Fruit fly (Drosophila melanogaster) whole organism, embryonic: ENCODE measurements around the gene Rbf.

Experiments used
- Awh ChIP-seq: fragments of 200-800 bp; sonication (Bioruptor generic); IDR thresholded peaks from 2 replicates; pipeline ENCODE4, ENCODE4 v1.3.6; 2022; ENCODE audit warnings: missing biosample characterization, missing genetic modification characterization
- CG10543 ChIP-seq: fragments of 200-800 bp; sonication (Bioruptor generic); optimal IDR thresholded peaks from 3 replicates; lab custom pipeline; 2017; ENCODE audit warnings: missing biosample characterization, mild to moderate bottlenecking, missing genetic modification characterization, moderate library complexity
- CG11504 ChIP-seq: fragments of 200-800 bp; sonication (Bioruptor generic); optimal IDR thresholded peaks from 3 replicates; lab custom pipeline; 2019; ENCODE audit warnings: missing biosample characterization, mild to moderate bottlenecking, missing genetic modification characterization, moderate library complexity
- CG12236 ChIP-seq: fragments of 200-800 bp; sonication (Bioruptor generic); optimal IDR thresholded peaks from 2 replicates; lab custom pipeline; 2016; ENCODE audit warnings: missing biosample characterization, missing genetic modification characterization
- CG12299 ChIP-seq: fragments of 200-800 bp; sonication (Bioruptor generic); optimal IDR thresholded peaks from 2 replicates; lab custom pipeline; 2018; ENCODE audit warnings: missing biosample characterization, mild to moderate bottlenecking, missing genetic modification characterization
- CG12769 ChIP-seq: fragments of 200-800 bp; sonication (Bioruptor generic); optimal IDR thresholded peaks from 2 replicates; lab custom pipeline; 2019; ENCODE audit warnings: missing biosample characterization, mild to moderate bottlenecking, missing genetic modification characterization, moderate library complexity
- CG14860 ChIP-seq: fragments of 200-800 bp; sonication (Bioruptor generic); IDR thresholded peaks from 3 replicates; pipeline ENCODE4 v1.3.6; 2022; ENCODE audit warnings: missing biosample characterization, missing genetic modification characterization; ENCODE audit not compliant: partially characterized antibody
- CG1529 ChIP-seq: fragments of 200-800 bp; sonication (Bioruptor generic); optimal IDR thresholded peaks from 3 replicates; lab custom pipeline; 2018; ENCODE audit warnings: missing biosample characterization, missing genetic modification characterization
- CG15479 ChIP-seq: fragments of 200-800 bp; sonication (Bioruptor generic); optimal IDR thresholded peaks from 3 replicates; lab custom pipeline; 2019; ENCODE audit warnings: missing biosample characterization, mild to moderate bottlenecking, missing genetic modification characterization, moderate library complexity
- CG15514 ChIP-seq: fragments of 200-800 bp; sonication (Bioruptor generic); optimal IDR thresholded peaks from 3 replicates; lab custom pipeline; 2017; ENCODE audit warnings: missing biosample characterization, missing genetic modification characterization, mild to moderate bottlenecking, moderate library complexity, missing genetic modification reagents
- CG1602 ChIP-seq: fragments of 200-800 bp; sonication (Bioruptor generic); optimal IDR thresholded peaks from 3 replicates; lab custom pipeline; 2016; ENCODE audit warnings: missing biosample characterization, missing genetic modification characterization
- CG16815 ChIP-seq: fragments of 200-800 bp; sonication (Bioruptor generic); optimal IDR thresholded peaks from 3 replicates; lab custom pipeline; 2017; ENCODE audit warnings: missing biosample characterization, mild to moderate bottlenecking, missing genetic modification characterization
- CG17328 ChIP-seq: fragments of 200-800 bp; sonication (Bioruptor generic); IDR thresholded peaks from 2 replicates; pipeline ENCODE4 v1.3.6; 2022; ENCODE audit warnings: missing biosample characterization, missing genetic modification characterization
- CG17361 ChIP-seq: fragments of 200-800 bp; sonication (Bioruptor generic); IDR thresholded peaks from 3 replicates; pipeline ENCODE4 v1.3.6; 2022; ENCODE audit warnings: missing biosample characterization, missing genetic modification characterization
- CG18619 ChIP-seq: fragments of 200-800 bp; sonication (Bioruptor generic); optimal IDR thresholded peaks from 3 replicates; lab custom pipeline; 2017; ENCODE audit warnings: missing biosample characterization, mild to moderate bottlenecking, missing genetic modification characterization
- CG2116 ChIP-seq: fragments of 200-800 bp; sonication (Bioruptor generic); optimal IDR thresholded peaks from 3 replicates; lab custom pipeline; 2018; ENCODE audit warnings: missing biosample characterization, mild to moderate bottlenecking, missing genetic modification characterization
- CG32532 ChIP-seq: fragments of 200-800 bp; sonication (Bioruptor generic); IDR thresholded peaks from 2 replicates; pipeline ENCODE4 v1.3.6; 2022; ENCODE audit warnings: missing biosample characterization, missing genetic modification characterization
- CG3726 ChIP-seq: fragments of 200-800 bp; sonication (Bioruptor generic); IDR thresholded peaks from 3 replicates; pipeline ENCODE4, ENCODE4 v1.3.6; 2022; ENCODE audit warnings: missing biosample characterization, missing genetic modification characterization
- CG4424 ChIP-seq: fragments of 200-800 bp; sonication (Bioruptor generic); optimal IDR thresholded peaks from 3 replicates; lab custom pipeline; 2016; ENCODE audit warnings: missing biosample characterization, missing genetic modification characterization
- CG6683 ChIP-seq: fragments of 200-800 bp; sonication (Bioruptor generic); optimal IDR thresholded peaks from 2 replicates; lab custom pipeline; 2017; ENCODE audit warnings: missing biosample characterization, mild to moderate bottlenecking, missing genetic modification characterization, missing genetic modification reagents
- CG9215 ChIP-seq: fragments of 200-800 bp; sonication (Bioruptor generic); IDR thresholded peaks from 2 replicates; pipeline ENCODE4 v1.3.6; 2022; ENCODE audit warnings: missing biosample characterization, missing genetic modification characterization
- CG9876 ChIP-seq: fragments of 200-800 bp; sonication (Bioruptor generic); optimal IDR thresholded peaks from 2 replicates; lab custom pipeline; 2016; ENCODE audit warnings: missing biosample characterization, missing genetic modification characterization
- Eip74EF ChIP-seq, 2 experiments: fragments of 200-800 bp in 1 of 2; fragments of >200 bp in 1 of 2; sonication (Bioruptor generic) in 1 of 2; optimal IDR thresholded peaks; 2 replicates each; lab custom pipeline; 2017 to 2019; ENCODE audit warnings: missing biosample characterization in 2 of 2, missing genetic modification characterization in 2 of 2, mild to moderate bottlenecking in 1 of 2, moderate library complexity in 1 of 2
- MBD-R2 ChIP-seq: fragments of 200-800 bp; sonication (Bioruptor generic); IDR thresholded peaks from 2 replicates; pipeline ENCODE4 v1.3.6; 2022; ENCODE audit warnings: missing biosample characterization, missing genetic modification characterization
- Myb ChIP-seq: fragments of 200-800 bp; sonication (Bioruptor generic); optimal IDR thresholded peaks from 2 replicates; lab custom pipeline; 2016; ENCODE audit warnings: missing biosample characterization, missing genetic modification characterization
- NFAT ChIP-seq: fragments of 200-800 bp; sonication (Bioruptor generic); IDR thresholded peaks from 2 replicates; pipeline ENCODE4 v1.3.6; 2022; ENCODE audit warnings: missing biosample characterization, missing genetic modification characterization
- Side ChIP-seq: fragments of 200-800 bp; sonication (Bioruptor generic); optimal IDR thresholded peaks from 2 replicates; lab custom pipeline; 2016; ENCODE audit warnings: missing biosample characterization, missing genetic modification characterization
- Sox100B ChIP-seq: fragments of 200-800 bp; sonication (Bioruptor generic); optimal IDR thresholded peaks from 3 replicates; lab custom pipeline; 2018; ENCODE audit warnings: missing biosample characterization, mild to moderate bottlenecking, missing genetic modification characterization
- Sry-δ ChIP-seq: fragments of 200-800 bp; sonication (Bioruptor generic); optimal IDR thresholded peaks from 2 replicates; lab custom pipeline; 2016; ENCODE audit warnings: missing biosample characterization, missing genetic modification characterization
- TFAM ChIP-seq: fragments of 200-800 bp; sonication (Bioruptor generic); optimal IDR thresholded peaks from 2 replicates; lab custom pipeline; 2017; ENCODE audit warnings: missing biosample characterization, missing genetic modification characterization, inconsistent platforms
- Xrp1 ChIP-seq: fragments of 200-800 bp; sonication (Bioruptor generic); IDR thresholded peaks from 2 replicates; pipeline ENCODE4 v1.3.6; 2022; ENCODE audit warnings: missing biosample characterization, missing genetic modification characterization
- ab ChIP-seq: fragments of 200-800 bp; sonication (Bioruptor generic); optimal IDR thresholded peaks from 2 replicates; lab custom pipeline; 2016; ENCODE audit warnings: missing biosample characterization, missing genetic modification characterization
- ara ChIP-seq: fragments of 200-800 bp; sonication (Bioruptor generic); IDR thresholded peaks from 2 replicates; pipeline ENCODE4 v1.3.6; 2022; ENCODE audit warnings: missing biosample characterization, missing genetic modification characterization
- croc ChIP-seq: fragments of 200-800 bp; sonication (Bioruptor generic); conservative IDR thresholded peaks from 3 replicates; pipeline ENCODE4 v1.3.6; 2022; ENCODE audit warnings: missing biosample characterization, missing genetic modification characterization
- dmrt11E ChIP-seq: fragments of 200-800 bp; sonication (Bioruptor generic); optimal IDR thresholded peaks from 3 replicates; lab custom pipeline; 2018; ENCODE audit warnings: missing biosample characterization, mild to moderate bottlenecking, missing genetic modification characterization, moderate library complexity
- dmrt99B ChIP-seq: fragments of 200-800 bp; sonication (Bioruptor generic); optimal IDR thresholded peaks from 2 replicates; lab custom pipeline; 2018; ENCODE audit warnings: missing biosample characterization, mild to moderate bottlenecking, missing genetic modification characterization, moderate library complexity
- eyg ChIP-seq: fragments of 200-800 bp; sonication (Bioruptor generic); optimal IDR thresholded peaks from 3 replicates; lab custom pipeline; 2016; ENCODE audit warnings: missing biosample characterization, missing genetic modification characterization
- hbn ChIP-seq: fragments of 200-800 bp; sonication (Bioruptor generic); IDR thresholded peaks from 2 replicates; pipeline ENCODE4 v1.3.6; 2022; ENCODE audit warnings: missing biosample characterization, missing genetic modification characterization; ENCODE audit not compliant: partially characterized antibody
- ind ChIP-seq: fragments of 200-800 bp; sonication (Bioruptor generic); optimal IDR thresholded peaks from 3 replicates; lab custom pipeline; 2016; ENCODE audit warnings: missing biosample characterization, missing genetic modification characterization
- inv ChIP-seq: fragments of 200-800 bp; sonication (Bioruptor generic); IDR thresholded peaks from 2 replicates; pipeline ENCODE4 v1.3.6; 2022; ENCODE audit warnings: missing biosample characterization, missing genetic modification characterization; ENCODE audit not compliant: partially characterized antibody
- kni ChIP-seq: fragments of 200-800 bp; sonication (Bioruptor generic); optimal IDR thresholded peaks from 3 replicates; lab custom pipeline; 2017; ENCODE audit warnings: mild to moderate bottlenecking, missing biosample characterization, missing genetic modification reagents, missing genetic modification characterization
- lov ChIP-seq, 2 experiments: fragments of 200-800 bp in 1 of 2; fragments of >200 bp in 1 of 2; sonication (Bioruptor generic) in 1 of 2; IDR thresholded peaks in 1 of 2; optimal IDR thresholded peaks in 1 of 2; 2 replicates in 1 of 2; 3 replicates in 1 of 2; pipeline versions ENCODE4 v1.3.6 to Lab custom; 2017 to 2022; ENCODE audit warnings: missing biosample characterization in 1 of 2, missing genetic modification characterization in 1 of 2
- maf-S ChIP-seq: fragments of 200-800 bp; sonication (Bioruptor generic); optimal IDR thresholded peaks from 2 replicates; lab custom pipeline; 2016; ENCODE audit warnings: missing biosample characterization, missing genetic modification characterization
- odd ChIP-seq: fragments of 200-800 bp; sonication (Bioruptor generic); optimal IDR thresholded peaks from 2 replicates; lab custom pipeline; 2017; ENCODE audit warnings: missing biosample characterization, mild to moderate bottlenecking, missing genetic modification characterization
- p53 ChIP-seq: fragments of 200-800 bp; sonication (Bioruptor generic); optimal IDR thresholded peaks from 2 replicates; lab custom pipeline; 2016; ENCODE audit warnings: missing biosample characterization, missing genetic modification characterization
- schlank ChIP-seq: fragments of 200-800 bp; sonication (Bioruptor generic); optimal IDR thresholded peaks from 2 replicates; lab custom pipeline; 2018; ENCODE audit warnings: missing biosample characterization, mild to moderate bottlenecking, missing genetic modification characterization
- slbo ChIP-seq: fragments of 200-800 bp; sonication (Bioruptor generic); IDR thresholded peaks from 2 replicates; pipeline ENCODE4 v1.3.6; 2022; ENCODE audit warnings: missing biosample characterization, missing genetic modification characterization
- slou ChIP-seq: fragments of 200-800 bp; sonication (Bioruptor generic); optimal IDR thresholded peaks from 3 replicates; lab custom pipeline; 2016; ENCODE audit warnings: missing biosample characterization, missing genetic modification characterization
- ssp ChIP-seq: fragments of 200-800 bp; sonication (Bioruptor generic); IDR thresholded peaks from 2 replicates; pipeline ENCODE4 v1.3.6; 2022; ENCODE audit warnings: missing biosample characterization, missing genetic modification characterization
- z ChIP-seq: fragments of 200-800 bp; sonication (Bioruptor generic); IDR thresholded peaks from 3 replicates; pipeline ENCODE4 v1.3.6; 2022; ENCODE audit warnings: missing biosample characterization, missing genetic modification characterization

The Rbf gene

DNA sequence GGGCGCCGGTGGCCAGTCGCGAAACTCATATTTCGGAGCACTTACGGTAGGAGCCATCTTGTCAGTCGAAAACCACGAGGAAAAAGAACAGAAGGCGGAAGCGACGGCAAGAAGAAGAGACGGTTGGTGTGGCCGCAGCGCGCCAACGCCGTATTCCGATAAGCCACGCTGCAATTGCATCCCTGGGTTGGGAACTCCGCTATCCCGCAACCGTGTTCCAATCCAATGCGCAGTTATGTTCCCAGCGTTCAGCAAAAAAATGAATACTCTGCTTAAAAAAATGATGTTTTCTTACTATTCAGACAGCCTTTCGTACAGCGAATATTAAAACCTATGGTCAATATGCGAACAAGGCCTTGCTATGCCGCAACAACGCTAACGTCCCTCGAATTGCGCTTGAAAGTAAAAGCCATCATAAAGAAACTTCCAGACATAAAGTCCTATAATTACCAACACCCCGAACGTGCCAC, 36.2 kb downstream of the Rbf start, which contains the start of gene RpL22 (continued):
- peak; percentile 44 for TF ChIP-seq CG1602
- TF ChIP-seq CG17361 (GFP tag; lab: Robert Waterston, UW), result peak; percentile 67
- peak; percentile 74 for TF ChIP-seq dmrt11E (tag; lab: Kevin White, UChicago)
- TF ChIP-seq CG12299, result peak; percentile 81
- peak; percentile 93 for TF ChIP-seq CG17328 (GFP tag; lab: Robert Waterston, UW)
- no peak for TF ChIP-seq CG15479 (GFP tag; lab: Kevin White, UChicago)
- TF ChIP-seq MBD-R2 (GFP tag; lab: Robert Waterston, UW), result peak; percentile 92
- peak; percentile 94 for TF ChIP-seq p53
- TF ChIP-seq CG12769, result peak; percentile 91
- TF ChIP-seq CG1529 (GFP tag; lab: Kevin White, UChicago), result peak; percentile 78
- peak; percentile 89 for TF ChIP-seq maf-S (GFP tag; lab: Kevin White, UChicago)
- TF ChIP-seq kni (GFP tag; lab: Kevin White, UChicago), result peak; percentile 72
- TF ChIP-seq croc (GFP tag; lab: Robert Waterston, UW), result peak; percentile 63; the same call in 2 of the 3 replicates
- peak in 1 of 2 experiments; percentile 83 for TF ChIP-seq Eip74EF (GFP tag; optimal IDR thresholded peaks at IDR 0.05; lab: Kevin White, UChicago)
- peak; percentile 95 for TF ChIP-seq CG9876 (GFP tag; lab: Kevin White, UChicago)
- TF ChIP-seq dmrt99B (tag; lab: Kevin White, UChicago), result peak; percentile 72
- TF ChIP-seq eyg (GFP tag; lab: Kevin White, UChicago), result peak; percentile 83
- TF ChIP-seq CG10543 (GFP tag; lab: Kevin White, UChicago), result peak; percentile 85
- TF ChIP-seq TFAM (GFP tag; lab: Kevin White, UChicago), result peak; percentile 81
- peak; percentile 81 for TF ChIP-seq CG3726 (GFP tag; lab: Robert Waterston, UW)
- peak; percentile 81 for TF ChIP-seq CG11504 (tag; lab: Kevin White, UChicago)
- peak; percentile 81 for TF ChIP-seq CG4424
- peak; percentile 71 for TF ChIP-seq CG16815 (GFP tag; lab: Kevin White, UChicago)
- TF ChIP-seq schlank, result peak; percentile 86
- TF ChIP-seq ara (GFP tag; lab: Robert Waterston, UW), result peak; percentile 75
- peak; percentile 86 for TF ChIP-seq slou (GFP tag; lab: Kevin White, UChicago)
- TF ChIP-seq lov (optimal IDR thresholded peaks at IDR 0.05; lab: Kevin White, UChicago), result no peak
- peak; percentile 93 for TF ChIP-seq lov (GFP tag; IDR thresholded peaks at IDR 0.05; lab: Robert Waterston, UW)
- no peak for TF ChIP-seq hbn (GFP tag; lab: Robert Waterston, UW)
- peak; percentile 61 for TF ChIP-seq Xrp1 (GFP tag; lab: Robert Waterston, UW)
- peak; percentile 80 for TF ChIP-seq Sry-δ
- TF ChIP-seq Awh, result peak; percentile 79
- peak; percentile 99 for TF ChIP-seq CG2116
- peak; percentile 54 for TF ChIP-seq CG9215 (GFP tag; lab: Robert Waterston, UW)
- peak; percentile 69 for TF ChIP-seq ssp (GFP tag; lab: Robert Waterston, UW)
- peak; percentile 89 for TF ChIP-seq Myb (GFP tag; lab: Kevin White, UChicago)
- TF ChIP-seq z (GFP tag; lab: Robert Waterston, UW), result peak; percentile 61; the same call in 2 of the 3 replicates
- TF ChIP-seq NFAT, result peak; percentile 90
- TF ChIP-seq slbo (GFP tag; lab: Robert Waterston, UW), result peak; percentile 86
- TF ChIP-seq CG18619, result peak; percentile 94
- peak; percentile 91 for TF ChIP-seq CG32532 (GFP tag; lab: Robert Waterston, UW)
- peak; percentile 94 for TF ChIP-seq Side (GFP tag; lab: Kevin White, UChicago)
- TF ChIP-seq inv (GFP tag; lab: Robert Waterston, UW), result no peak; the same call in 1 of the 2 replicates
- TF ChIP-seq ab (GFP tag; lab: Kevin White, UChicago), result peak; percentile 62
- peak; percentile 86 for TF ChIP-seq CG6683 (GFP tag; lab: Kevin White, UChicago)
- TF ChIP-seq odd (GFP tag; lab: Kevin White, UChicago), result peak; percentile 93
- TF ChIP-seq ind, result peak; percentile 71
- TF ChIP-seq CG12236, result peak; percentile 75
- peak; percentile 75 for TF ChIP-seq Sox100B
- TF ChIP-seq CG15514, result peak; percentile 95
- TF ChIP-seq CG14860, result no peak
